Fruit fly (Drosophila melanogaster): ENCODE data around the gene Arp5.

Gene Arp5

dm6 chr3R:18226809-18227157 is 41.5 kb downstream of the Arp5 start (continued):
- no peak for TF ChIP-seq lola (GFP tag; optimal IDR thresholded peaks at IDR 0.05)
- TF ChIP-seq Atf6 (GFP tag; IDR thresholded peaks at IDR 0.05) = no peak
- TF ChIP-seq NFAT (GFP tag; IDR thresholded peaks at IDR 0.05) = peak; percentile 75
- TF ChIP-seq CG11695 (GFP tag; IDR thresholded peaks at IDR 0.05) = 0 out of 3 replicates have a peak, but pooled peaks have one; percentile 39
- TF ChIP-seq chn (GFP tag; optimal IDR thresholded peaks at IDR 0.05) = no peak
- TF ChIP-seq gfzf (GFP tag; optimal IDR thresholded peaks at IDR 0.05) = no peak
- TF ChIP-seq CG31365 (tag; optimal IDR thresholded peaks at IDR 0.05) = no peak
- no peak for TF ChIP-seq CG3407 (GFP tag; optimal IDR thresholded peaks at IDR 0.05)
- TF ChIP-seq pan (optimal IDR thresholded peaks at IDR 0.05) = no peak
- no peak for TF ChIP-seq pan (GFP tag; optimal IDR thresholded peaks at IDR 0.05 in 1 of 2, IDR thresholded peaks at IDR 0.05 in 1 of 2)
- TF ChIP-seq odd (GFP tag; optimal IDR thresholded peaks at IDR 0.05) = no peak
- TF ChIP-seq Nf-YC (tag; optimal IDR thresholded peaks at IDR 0.05) = no peak
- TF ChIP-seq fru (optimal IDR thresholded peaks at IDR 0.05) = no peak

- TF ChIP-seq nom (GFP tag; optimal IDR thresholded peaks at IDR 0.05) (peak; percentile 35), lola (GFP tag; optimal IDR thresholded peaks at IDR 0.05) (no peak), CG8765 (GFP tag; IDR thresholded peaks at IDR 0.05) (no peak), pros (GFP tag; optimal IDR thresholded peaks at IDR 0.05) (no peak), exex (tag; optimal IDR thresholded peaks at IDR 0.05) (peak; percentile 80), kah (GFP tag; optimal IDR thresholded peaks at IDR 0.05) (no peak), CG14860 (GFP tag; IDR thresholded peaks at IDR 0.05; ENCODE audit: partially characterized antibody) (no peak), CG17912 (GFP tag; optimal IDR thresholded peaks at IDR 0.05) (no peak), ab (GFP tag; optimal IDR thresholded peaks at IDR 0.05) (no peak), CG5953 (GFP tag; IDR thresholded peaks at IDR 0.05) (no peak), croc (GFP tag; conservative IDR thresholded peaks at IDR 0.05) (no peak), salm (tag; optimal IDR thresholded peaks at IDR 0.05) (no peak), ci (GFP tag; IDR thresholded peaks at IDR 0.05) (no peak)
Observed at dm6 chr3R:18227385-18227784, 42.1 kb downstream of the Arp5 start.

dm6 chr3R:18228713-18229222 is 43.5 kb downstream of the Arp5 start:
- TF ChIP-seq dimm (GFP tag; IDR thresholded peaks at IDR 0.05) (no peak), Drgx (GFP tag; IDR thresholded peaks at IDR 0.05) (0 out of 2 replicates have a peak, but pooled peaks have one; percentile 17), CG9727 (GFP tag; optimal IDR thresholded peaks at IDR 0.05) (no peak), HmgD (GFP tag; optimal IDR thresholded peaks at IDR 0.05) (no peak), CG13775 (GFP tag; optimal IDR thresholded peaks at IDR 0.05) (no peak), Chrac-16 (GFP tag; optimal IDR thresholded peaks at IDR 0.05) (no peak), CG13424 (tag; optimal IDR thresholded peaks at IDR 0.05) (no peak), gro (GFP tag; optimal IDR thresholded peaks at IDR 0.05) (no peak), dati (GFP tag; IDR thresholded peaks at IDR 0.05) (no peak), CG17912 (GFP tag; optimal IDR thresholded peaks at IDR 0.05) (no peak), CG3065 (GFP tag; optimal IDR thresholded peaks at IDR 0.05) (no peak), zfh2 (GFP tag; optimal IDR thresholded peaks at IDR 0.05) (no peak), Sry-δ (GFP tag; optimal IDR thresholded peaks at IDR 0.05) (no peak), zf30C (GFP tag; optimal IDR thresholded peaks at IDR 0.05) (peak; percentile 48), Aef1 (GFP tag; IDR thresholded peaks at IDR 0.05) (no peak), Ada2b (GFP tag; IDR thresholded peaks at IDR 0.05) (0 out of 2 replicates have a peak, but pooled peaks have one; percentile 6), Lpt (GFP tag; optimal IDR thresholded peaks at IDR 0.05) (no peak), NK7.1 (GFP tag; optimal IDR thresholded peaks at IDR 0.05) (no peak), Ravus (GFP tag; IDR thresholded peaks at IDR 0.05) (no peak), E2f2 (GFP tag; IDR thresholded peaks at IDR 0.05) (no peak), gcm (GFP tag; optimal IDR thresholded peaks at IDR 0.05) (peak; percentile 70), CG13287 (GFP tag; IDR thresholded peaks at IDR 0.05; ENCODE audit: partially characterized antibody) (no peak), CG31388 (GFP tag; optimal IDR thresholded peaks at IDR 0.05) (no peak), CG15601 (tag; optimal IDR thresholded peaks at IDR 0.05) (no peak), bab2 (GFP tag; optimal IDR thresholded peaks at IDR 0.05) (no peak), nau (GFP tag; optimal IDR thresholded peaks at IDR 0.05) (no peak), abd-A (tag; optimal IDR thresholded peaks at IDR 0.05) (no peak)
